Fruit fly (Drosophila melanogaster): ENCODE measurements around the gene CG9449.

- TF ChIP-seq CG12768 (GFP tag; optimal IDR thresholded peaks at IDR 0.05) (no peak), CG5204 (GFP tag; optimal IDR thresholded peaks at IDR 0.05) (no peak), CG33017 (tag; optimal IDR thresholded peaks at IDR 0.05) (no peak)
These were observed 3.2 kb upstream of the CG9449 start, which contains the start of gene CG9451 for dm6 chr3L:19500698-19501097.

Measured in whole organism, adult.